Fruit fly (Drosophila melanogaster): ENCODE results near the gene Snx6.

Snx6 gene

dm6 chr2L:8215259-8215929 lies 5.1 kb downstream of the Snx6 start, which contains the start of gene CG8349:
Gene CG8349, plus strand, starts transcription at chr2L:8215915.
- TF ChIP-seq br (GFP tag; optimal IDR thresholded peaks at IDR 0.05) = no peak
- no peak for TF ChIP-seq psq (GFP tag; optimal IDR thresholded peaks at IDR 0.05)
- TF ChIP-seq woc (GFP tag; optimal IDR thresholded peaks at IDR 0.05) = no peak
- no peak for TF ChIP-seq HLH106 (tag; optimal IDR thresholded peaks at IDR 0.05)
- peak; percentile 18 for TF ChIP-seq Myc (optimal IDR thresholded peaks at IDR 0.05)
- TF ChIP-seq N (GFP tag; optimal IDR thresholded peaks at IDR 0.05) = no peak
- TF ChIP-seq brk (GFP tag; optimal IDR thresholded peaks at IDR 0.05) = no peak
- no peak for TF ChIP-seq sv (GFP tag; optimal IDR thresholded peaks at IDR 0.05)
- TF ChIP-seq pan (optimal IDR thresholded peaks at IDR 0.05) = no peak
- no peak for TF ChIP-seq fru (GFP tag; optimal IDR thresholded peaks at IDR 0.05)
- TF ChIP-seq Rel (GFP tag; optimal IDR thresholded peaks at IDR 0.05) = no peak
- TF ChIP-seq Rel (tag; optimal IDR thresholded peaks at IDR 0.05) = peak; percentile 96
- TF ChIP-seq usp (GFP tag; optimal IDR thresholded peaks at IDR 0.05) = no peak

dm6 chr2L:8213987-8214386 lies 6.6 kb downstream of the Snx6 start, which contains the start of gene CG8353:
Gene CG8353, plus strand, starts transcription at chr2L:8214045.
- no peak for TF ChIP-seq Mio (GFP tag; optimal IDR thresholded peaks at IDR 0.05)
- TF ChIP-seq br (GFP tag; optimal IDR thresholded peaks at IDR 0.05) = no peak
- TF ChIP-seq h (GFP tag; optimal IDR thresholded peaks at IDR 0.05) = no peak
- no peak for TF ChIP-seq fru (GFP tag; optimal IDR thresholded peaks at IDR 0.05)
- TF ChIP-seq Sp1 (GFP tag; optimal IDR thresholded peaks at IDR 0.05) = no peak
- TF ChIP-seq lola (GFP tag; optimal IDR thresholded peaks at IDR 0.05) = no peak
- TF ChIP-seq usp (GFP tag; optimal IDR thresholded peaks at IDR 0.05) = no peak
- TF ChIP-seq Rel (GFP tag; optimal IDR thresholded peaks at IDR 0.05) = no peak
- peak; percentile 68 for TF ChIP-seq Rel (tag; optimal IDR thresholded peaks at IDR 0.05)
- no peak for TF ChIP-seq pan (optimal IDR thresholded peaks at IDR 0.05)
- TF ChIP-seq Dif (GFP tag; optimal IDR thresholded peaks at IDR 0.05; ENCODE audit: partially characterized antibody) = peak; percentile 22
- no peak for TF ChIP-seq woc (GFP tag; optimal IDR thresholded peaks at IDR 0.05)

DNA sequence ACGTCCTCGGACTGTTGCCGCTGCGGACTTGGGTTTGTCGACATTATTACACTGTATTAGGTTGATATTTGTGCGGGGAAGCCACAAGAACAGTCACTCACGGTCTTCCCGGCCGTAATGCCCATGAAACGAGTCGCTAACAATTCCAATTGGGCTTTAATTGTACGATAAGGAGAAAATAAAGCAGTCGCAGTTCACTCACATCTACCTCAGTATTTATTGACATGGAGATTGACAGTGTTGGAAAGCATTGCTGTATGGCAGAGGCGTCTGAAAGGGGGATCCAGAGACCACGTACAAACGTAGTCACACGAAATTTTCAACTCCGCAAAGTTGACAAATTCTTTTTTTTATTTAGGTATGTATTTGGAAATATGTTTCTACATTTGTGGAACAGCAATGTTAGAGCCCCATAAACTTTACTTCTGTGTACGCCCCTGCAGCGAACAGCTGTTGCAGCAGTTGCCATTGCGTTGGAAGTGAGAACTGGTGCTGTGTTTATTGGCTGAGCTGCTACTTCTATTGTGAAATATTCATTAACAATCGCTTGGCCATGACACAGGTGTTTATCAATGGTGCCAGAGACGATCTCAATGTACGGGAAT lies 7.8 kb downstream of the Snx6 start, which contains the start of the genes CG8372 and CG8360:
Gene CG8372 (minus strand): TSS at position 237 of the 605 bp plus-strand sequence.
Gene CG8360 (plus strand): TSS at position 294 of the 605 bp plus-strand sequence.
- peak; percentile 99 for TF ChIP-seq Jra (GFP tag; optimal IDR thresholded peaks at IDR 0.05)
- TF ChIP-seq psq (GFP tag; optimal IDR thresholded peaks at IDR 0.05) = peak; percentile 98
- peak; percentile 98 to 100 for TF ChIP-seq foxo (GFP tag; optimal IDR thresholded peaks at IDR 0.05)
- peak; percentile 99 for TF ChIP-seq tai (GFP tag; optimal IDR thresholded peaks at IDR 0.05)
- no peak for TF ChIP-seq dl (GFP tag; optimal IDR thresholded peaks at IDR 0.05; ENCODE audit: insufficient read depth in 1 of 2, partially characterized antibody in 2 of 2)
- no peak for TF ChIP-seq usp (GFP tag; optimal IDR thresholded peaks at IDR 0.05)
- peak; percentile 97 for TF ChIP-seq Rel (GFP tag; optimal IDR thresholded peaks at IDR 0.05)
- TF ChIP-seq Rel (tag; optimal IDR thresholded peaks at IDR 0.05) = peak; percentile 92
- TF ChIP-seq dsf (GFP tag; optimal IDR thresholded peaks at IDR 0.05; ENCODE audit: borderline replicate concordance) = peak; percentile 97
- TF ChIP-seq Abd-B (GFP tag; optimal IDR thresholded peaks at IDR 0.05) = no peak
- no peak for TF ChIP-seq pan (optimal IDR thresholded peaks at IDR 0.05)
- TF ChIP-seq OdsH (GFP tag; optimal IDR thresholded peaks at IDR 0.05) = peak; percentile 100
- TF ChIP-seq sage (GFP tag; optimal IDR thresholded peaks at IDR 0.05) = peak; percentile 99
- TF ChIP-seq Hr83 (GFP tag; optimal IDR thresholded peaks at IDR 0.05; ENCODE audit: poor library complexity, severe bottlenecking) = peak; percentile 99
- no peak for TF ChIP-seq Dfd (GFP tag; optimal IDR thresholded peaks at IDR 0.05)
- TF ChIP-seq Myc (optimal IDR thresholded peaks at IDR 0.05) = no peak
- peak; percentile 100 for TF ChIP-seq h (GFP tag; optimal IDR thresholded peaks at IDR 0.05)
- peak; percentile 99 for TF ChIP-seq woc (GFP tag; optimal IDR thresholded peaks at IDR 0.05)
- peak; percentile 99 for TF ChIP-seq CG32264 (GFP tag; optimal IDR thresholded peaks at IDR 0.05)
- no peak for TF ChIP-seq N (GFP tag; optimal IDR thresholded peaks at IDR 0.05)
- TF ChIP-seq GATAd (GFP tag; optimal IDR thresholded peaks at IDR 0.05) = peak; percentile 98
- TF ChIP-seq Hnf4 (GFP tag; optimal IDR thresholded peaks at IDR 0.05) = peak; percentile 100
- no peak for TF ChIP-seq Hr78 (GFP tag; optimal IDR thresholded peaks at IDR 0.05)
- peak; percentile 99 for TF ChIP-seq Sp1 (GFP tag; optimal IDR thresholded peaks at IDR 0.05)
- TF ChIP-seq fru (GFP tag; optimal IDR thresholded peaks at IDR 0.05) = peak; percentile 99
- peak; percentile 99 for TF ChIP-seq sv (GFP tag; optimal IDR thresholded peaks at IDR 0.05)
- TF ChIP-seq jim (GFP tag; optimal IDR thresholded peaks at IDR 0.05) = peak; percentile 79
- TF ChIP-seq lola (GFP tag; optimal IDR thresholded peaks at IDR 0.05) = no peak
- peak; percentile 95 for TF ChIP-seq Mio (GFP tag; optimal IDR thresholded peaks at IDR 0.05)
- TF ChIP-seq ey (GFP tag; optimal IDR thresholded peaks at IDR 0.05) = peak; percentile 99
- TF ChIP-seq rgr (GFP tag; optimal IDR thresholded peaks at IDR 0.05) = peak; percentile 100
- TF ChIP-seq CrebA (GFP tag; optimal IDR thresholded peaks at IDR 0.05; ENCODE audit: borderline replicate concordance) = no peak
- TF ChIP-seq HLH106 (tag; optimal IDR thresholded peaks at IDR 0.05) = peak; percentile 99
- TF ChIP-seq Dif (GFP tag; optimal IDR thresholded peaks at IDR 0.05; ENCODE audit: partially characterized antibody) = no peak
- TF ChIP-seq brk (GFP tag; optimal IDR thresholded peaks at IDR 0.05) = peak; percentile 99
- no peak for TF ChIP-seq Vsx2 (GFP tag; optimal IDR thresholded peaks at IDR 0.05; ENCODE audit: partially characterized antibody)
- peak; percentile 99 for TF ChIP-seq CG9705 (GFP tag; optimal IDR thresholded peaks at IDR 0.05)
- peak; percentile 98 for TF ChIP-seq dmrt93B (GFP tag; optimal IDR thresholded peaks at IDR 0.05)
- peak; percentile 100 for TF ChIP-seq br (GFP tag; optimal IDR thresholded peaks at IDR 0.05)

All from whole organism, wandering third instar larva.